Fruit fly (Drosophila melanogaster) whole organism: ENCODE measurements around the gene Cdc14.

Source experiments
- CG8478 ChIP-seq: fragments of >200 bp; optimal IDR thresholded peaks from 2 replicates; lab custom pipeline; 2018; ENCODE audit warnings: inconsistent platforms
- Dll ChIP-seq: fragments of >200 bp; optimal IDR thresholded peaks from 2 replicates; lab custom pipeline; 2017
- EcR ChIP-seq, 2 experiments: fragments of >200 bp; optimal IDR thresholded peaks; 2 replicates each; lab custom pipeline; 2017; ENCODE audit warnings: missing biosample characterization in 2 of 2, missing genetic modification characterization in 2 of 2, missing genetic modification reagents in 2 of 2
- pan ChIP-seq: fragments of >200 bp; optimal IDR thresholded peaks from 2 replicates; lab custom pipeline; 2017
- psq ChIP-seq: fragments of >200 bp; optimal IDR thresholded peaks from 2 replicates; lab custom pipeline; 2017
- usp ChIP-seq: fragments of >200 bp; optimal IDR thresholded peaks from 2 replicates; lab custom pipeline; 2017; ENCODE audit warnings: missing biosample characterization, missing genetic modification characterization, mixed read lengths

Cdc14 gene

dm6 chr2L:7810519-7810918, at the start of gene Cdc14:
TSS of gene Cdc14 (minus strand) at chr2L:7810703.
- TF ChIP-seq pan (no peak), psq (no peak), CG8478 (no peak), EcR (GFP tag; optimal IDR thresholded peaks at IDR 0.05; lab: Kevin White, UChicago) (no peak), Dll (lab: Kevin White, UChicago) (no peak), usp (GFP tag; lab: Kevin White, UChicago) (no peak)

- peak; percentile 71 to 86 for TF ChIP-seq EcR (GFP tag; optimal IDR thresholded peaks at IDR 0.05; lab: Kevin White, UChicago)
These were observed 46.1 kb upstream of the Cdc14 start, which contains the start of gene lectin-28C for dm6 chr2L:7856380-7857127. TSS of gene lectin-28C (plus strand) at chr2L:7857077.

dm6 chr2L:7855108-7855507, 44.6 kb upstream of the Cdc14 start, which contains the start of gene CG14535:
TSS of gene CG14535 (minus strand) at chr2L:7855475.
- TF ChIP-seq psq: no peak
- no peak for TF ChIP-seq usp (GFP tag; lab: Kevin White, UChicago)
- TF ChIP-seq pan: no peak
- TF ChIP-seq CG8478: no peak
- no peak for TF ChIP-seq EcR (GFP tag; optimal IDR thresholded peaks at IDR 0.05; lab: Kevin White, UChicago)
- TF ChIP-seq Dll (lab: Kevin White, UChicago): no peak

- no peak for TF ChIP-seq CG8478
- TF ChIP-seq pan: no peak
- TF ChIP-seq usp (GFP tag; lab: Kevin White, UChicago): no peak
- TF ChIP-seq psq: no peak
- TF ChIP-seq EcR (GFP tag; optimal IDR thresholded peaks at IDR 0.05; lab: Kevin White, UChicago): no peak
- no peak for TF ChIP-seq Dll (lab: Kevin White, UChicago)
These were observed 41.1 kb upstream of the Cdc14 start for dm6 chr2L:7851609-7852008.

- TF ChIP-seq pan: no peak
These were observed 39.9 kb upstream of the Cdc14 start for dm6 chr2L:7850406-7850805.

DNA sequence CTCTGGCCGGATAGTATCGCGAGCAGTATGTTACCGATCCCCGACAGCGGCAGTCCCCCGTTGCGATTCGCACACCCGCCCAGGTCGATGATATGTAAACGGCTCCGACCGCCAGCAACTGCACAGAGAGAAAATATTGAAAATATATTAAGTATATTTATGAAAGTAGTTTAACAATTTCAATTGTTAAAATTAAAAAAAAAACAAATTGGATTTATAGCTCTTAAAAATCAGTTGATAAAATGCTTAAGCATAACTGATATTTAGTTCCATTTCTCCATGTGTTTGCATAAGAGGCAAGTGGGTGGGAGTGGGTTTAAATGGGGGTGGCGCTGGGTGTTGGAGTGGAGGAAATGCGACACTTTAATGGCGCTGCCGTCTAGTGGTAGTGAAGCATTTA, 39.0 kb upstream of the Cdc14 start:
- TF ChIP-seq CG8478 (no peak), pan (no peak), usp (GFP tag; lab: Kevin White, UChicago) (no peak), EcR (GFP tag; optimal IDR thresholded peaks at IDR 0.05; lab: Kevin White, UChicago) (no peak), psq (no peak), Dll (lab: Kevin White, UChicago) (no peak)

dm6 chr2L:7841244-7841643, 30.7 kb upstream of the Cdc14 start:
- no peak for TF ChIP-seq Dll (lab: Kevin White, UChicago)
- TF ChIP-seq EcR (GFP tag; optimal IDR thresholded peaks at IDR 0.05; lab: Kevin White, UChicago): no peak
- no peak for TF ChIP-seq CG8478
- TF ChIP-seq psq: no peak
- no peak for TF ChIP-seq usp (GFP tag; lab: Kevin White, UChicago)
- TF ChIP-seq pan: no peak

- TF ChIP-seq pan: no peak
- TF ChIP-seq Dll (lab: Kevin White, UChicago): no peak
- no peak for TF ChIP-seq usp (GFP tag; lab: Kevin White, UChicago)
- TF ChIP-seq EcR (GFP tag; optimal IDR thresholded peaks at IDR 0.05; lab: Kevin White, UChicago): no peak
- TF ChIP-seq psq: no peak
- no peak for TF ChIP-seq CG8478
These were observed 29.6 kb upstream of the Cdc14 start, which contains the start of gene CG14537 for dm6 chr2L:7840152-7840551. TSS of gene CG14537 (plus strand) at chr2L:7840452.

DNA sequence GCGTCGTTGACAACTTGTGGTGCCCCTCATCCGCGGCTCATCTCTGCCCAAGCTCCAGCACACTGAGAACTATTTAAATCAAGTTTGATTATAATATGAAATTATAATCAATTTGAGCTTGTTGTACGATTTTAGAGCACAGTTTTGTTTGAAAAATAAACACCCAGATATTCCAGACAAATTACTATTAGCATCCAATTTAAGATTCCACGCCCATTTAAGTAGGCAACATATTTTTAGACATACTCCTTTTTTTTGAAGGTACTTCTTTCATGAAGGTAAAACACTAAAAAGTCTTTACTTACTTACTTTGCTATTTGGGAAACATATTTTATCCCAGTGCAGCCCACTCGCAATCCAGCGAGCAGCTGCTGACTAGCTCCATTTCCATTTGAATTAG, 27.5 kb upstream of the Cdc14 start:
- TF ChIP-seq pan: no peak
- TF ChIP-seq usp (GFP tag; lab: Kevin White, UChicago): no peak
- TF ChIP-seq psq: no peak
- TF ChIP-seq CG8478: no peak
- no peak for TF ChIP-seq Dll (lab: Kevin White, UChicago)
- no peak for TF ChIP-seq EcR (GFP tag; optimal IDR thresholded peaks at IDR 0.05; lab: Kevin White, UChicago)

dm6 chr2L:7833650-7834049, 23.1 kb upstream of the Cdc14 start:
- TF ChIP-seq Dll (lab: Kevin White, UChicago) (no peak), EcR (GFP tag; optimal IDR thresholded peaks at IDR 0.05; lab: Kevin White, UChicago) (no peak), psq (no peak), pan (no peak), usp (GFP tag; lab: Kevin White, UChicago) (no peak)

DNA sequence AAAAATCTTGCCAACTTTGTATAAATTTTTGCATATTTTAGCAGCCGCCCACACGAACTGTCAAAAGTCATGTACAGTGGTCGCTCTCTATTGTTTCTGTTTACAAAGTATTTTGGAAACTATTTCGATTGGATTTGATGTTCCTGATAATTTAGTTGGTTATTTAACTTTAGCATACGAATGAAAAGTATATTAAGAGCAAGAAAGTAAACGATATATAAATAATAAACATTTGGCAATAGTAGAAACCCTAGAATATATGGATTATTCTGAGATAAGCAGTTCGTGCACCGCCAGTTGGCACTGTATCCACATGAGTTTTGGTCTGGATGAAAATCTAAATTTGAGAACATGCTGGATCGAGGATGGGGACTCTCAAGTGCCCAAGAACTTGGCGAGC, 22.7 kb upstream of the Cdc14 start:
- TF ChIP-seq psq (no peak), CG8478 (no peak), EcR (GFP tag; optimal IDR thresholded peaks at IDR 0.05; lab: Kevin White, UChicago) (no peak), usp (GFP tag; lab: Kevin White, UChicago) (no peak), pan (no peak), Dll (lab: Kevin White, UChicago) (no peak)

- TF ChIP-seq EcR (GFP tag; optimal IDR thresholded peaks at IDR 0.05; lab: Kevin White, UChicago): no peak
- no peak for TF ChIP-seq CG8478
- TF ChIP-seq Dll (lab: Kevin White, UChicago): no peak
These were observed 18.4 kb upstream of the Cdc14 start for dm6 chr2L:7828901-7829300.

DNA sequence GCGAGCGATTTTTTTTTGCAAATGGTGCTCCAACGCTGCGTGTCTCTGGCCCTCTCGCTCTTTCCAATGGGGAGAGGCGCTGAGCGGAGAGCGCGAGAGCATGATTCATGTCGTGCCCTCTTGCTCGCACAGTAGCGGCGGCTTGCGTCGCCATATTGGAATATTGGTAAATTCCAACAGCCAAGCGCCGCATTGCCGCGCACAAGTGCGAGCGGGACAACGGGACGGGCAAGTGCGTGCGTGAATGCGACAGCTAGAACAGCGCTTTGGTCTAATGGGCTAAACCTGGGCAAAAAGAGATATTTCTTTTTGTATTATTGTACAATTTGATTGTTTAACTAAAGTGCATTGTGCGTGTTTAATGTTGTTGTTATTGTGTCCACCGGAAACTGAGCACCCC, 17.7 kb upstream of the Cdc14 start:
- TF ChIP-seq psq (no peak), EcR (GFP tag; optimal IDR thresholded peaks at IDR 0.05; lab: Kevin White, UChicago) (no peak), Dll (lab: Kevin White, UChicago) (no peak), usp (GFP tag; lab: Kevin White, UChicago) (no peak), pan (no peak), CG8478 (peak; percentile 95)
